Worm (Caenorhabditis elegans) whole organism, late embryonic: ENCODE data around the gene M142.8.

ENCODE experiments used
- ama-1 ChIP-seq: fragments of 150-350 bp; optimal IDR thresholded peaks from 2 replicates; lab custom pipeline; 2014
- ceh-30 ChIP-seq: fragments of 150-350 bp; optimal IDR thresholded peaks from 2 replicates; lab custom pipeline; 2014; ENCODE audit warnings: missing biosample characterization, missing genetic modification characterization
- elt-2 ChIP-seq: sonication (generic microtip); optimal IDR thresholded peaks from 2 replicates; lab custom pipeline; 2016; ENCODE audit warnings: missing genetic modification reagents, missing genetic modification characterization, missing compliant biosample characterization
- lin-11 ChIP-seq: fragments of 200-800 bp; sonication (Bioruptor generic); optimal IDR thresholded peaks from 2 replicates; lab custom pipeline; 2018; ENCODE audit warnings: mild to moderate bottlenecking, missing genetic modification characterization, missing compliant biosample characterization
- madf-2 ChIP-seq: sonication (generic microtip); optimal IDR thresholded peaks from 2 replicates; lab custom pipeline; 2017; ENCODE audit warnings: missing genetic modification characterization, missing compliant biosample characterization
- nhr-11 ChIP-seq: fragments of 150-350 bp; optimal IDR thresholded peaks from 2 replicates; lab custom pipeline; 2014; ENCODE audit warnings: missing biosample characterization, missing genetic modification characterization
- rnt-1 ChIP-seq: sonication (generic microtip); optimal IDR thresholded peaks from 2 replicates; lab custom pipeline; 2016; ENCODE audit warnings: missing genetic modification characterization, missing compliant biosample characterization

ce11 chrIII:10976580-10976979 lies 43.1 kb downstream of the M142.8 start:
- TF ChIP-seq elt-2 (tag; lab: Kevin White, UChicago) (no peak), lin-11 (tag; lab: Kevin White, UChicago) (no peak), ama-1 (lab: Kevin White, UChicago) (no peak), madf-2 (tag; lab: Kevin White, UChicago) (no peak), ceh-30 (tag; lab: Kevin White, UChicago) (no peak), rnt-1 (tag; lab: Kevin White, UChicago) (no peak), nhr-11 (tag; lab: Kevin White, UChicago) (no peak)
